Worm (Caenorhabditis elegans) whole organism, L3 larva: ENCODE data around the gene zip-9.

Source experiments
- ceh-16 ChIP-seq: sonication (generic microtip); optimal IDR thresholded peaks from 2 replicates; lab custom pipeline; 2017; ENCODE audit warnings: missing biosample characterization, missing genetic modification characterization
- mdl-1 ChIP-seq: fragments of 150-350 bp; optimal IDR thresholded peaks from 2 replicates; lab custom pipeline; 2014; ENCODE audit warnings: missing biosample characterization, missing genetic modification characterization
- pqm-1 ChIP-seq: fragments of 150-350 bp; optimal IDR thresholded peaks from 2 replicates; lab custom pipeline; 2017; ENCODE audit warnings: missing biosample characterization, missing genetic modification characterization, inconsistent platforms

DNA sequence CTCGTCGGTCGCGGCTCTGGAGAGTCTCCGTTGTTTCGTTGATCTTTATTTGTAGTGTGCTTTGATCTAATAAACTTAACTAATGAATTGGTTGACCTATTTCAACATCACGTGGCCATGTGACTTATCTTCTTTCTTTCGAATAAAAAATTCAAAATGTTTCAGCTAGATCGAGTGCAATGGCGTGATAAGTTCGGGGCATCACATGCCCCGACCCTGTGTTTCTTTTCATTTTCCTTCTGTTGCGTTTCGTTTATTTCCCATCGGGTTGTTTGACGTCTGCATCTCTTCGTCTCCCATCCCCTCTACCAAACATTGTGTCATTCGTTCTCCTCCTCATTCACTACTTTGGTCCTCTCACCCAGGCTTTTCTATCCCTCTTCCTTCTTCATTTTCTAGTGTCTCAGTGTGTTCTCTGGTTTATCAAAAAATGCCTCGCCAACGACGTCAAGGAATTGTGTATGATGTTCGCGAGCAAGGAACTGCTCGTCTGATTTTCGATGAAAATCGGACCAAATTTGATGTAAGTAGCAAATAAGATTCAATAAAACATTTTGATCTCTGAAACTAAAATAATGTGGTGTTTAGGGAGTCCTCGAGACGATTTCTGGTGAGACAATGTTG, 9.5 kb downstream of the zip-9 start, which contains the start of gene F17C11.4:
- no peak for TF ChIP-seq ceh-16 (tag; lab: Kevin White, UChicago)
- no peak for TF ChIP-seq pqm-1 (tag; lab: Kevin White, UChicago)
- no peak for TF ChIP-seq mdl-1 (tag; lab: Kevin White, UChicago)
